Worm (Caenorhabditis elegans) whole organism, L2 larva: Measurements from ENCODE around the gene ncr-1.

ENCODE experiments used
- F13H6.1 ChIP-seq: sonication (generic microtip); optimal IDR thresholded peaks from 2 replicates; lab custom pipeline; 2016; ENCODE audit warnings: missing genetic modification characterization, missing compliant biosample characterization
- R02D3.7 ChIP-seq: fragments of 150-350 bp; optimal IDR thresholded peaks from 2 replicates; lab custom pipeline; 2014; ENCODE audit warnings: missing biosample characterization, missing genetic modification characterization
- ama-1 ChIP-seq: fragments of 150-350 bp; optimal IDR thresholded peaks from 2 replicates; lab custom pipeline; 2018; ENCODE audit warnings: inconsistent platforms
- ceh-82 ChIP-seq: fragments of 150-350 bp; optimal IDR thresholded peaks from 2 replicates; lab custom pipeline; 2014; ENCODE audit warnings: missing biosample characterization, missing genetic modification characterization
- elt-3 ChIP-seq: sonication (generic microtip); optimal IDR thresholded peaks from 2 replicates; lab custom pipeline; 2017; ENCODE audit warnings: missing biosample characterization, missing genetic modification characterization
- fos-1 ChIP-seq: fragments of 150-350 bp; optimal IDR thresholded peaks from 2 replicates; lab custom pipeline; 2014; ENCODE audit warnings: missing biosample characterization, missing genetic modification characterization
- lin-13 ChIP-seq: fragments of 150-350 bp; optimal IDR thresholded peaks from 2 replicates; lab custom pipeline; 2014; ENCODE audit warnings: missing biosample characterization, missing genetic modification reagents, missing genetic modification characterization
- nhr-11 ChIP-seq: fragments of 150-350 bp; optimal IDR thresholded peaks from 2 replicates; lab custom pipeline; 2014; ENCODE audit warnings: missing biosample characterization, missing genetic modification characterization
- nhr-23 ChIP-seq: fragments of 150-350 bp; optimal IDR thresholded peaks from 2 replicates; lab custom pipeline; 2014; ENCODE audit warnings: missing biosample characterization, missing genetic modification reagents, missing genetic modification characterization
- sem-4 ChIP-seq: fragments of 150-350 bp; optimal IDR thresholded peaks from 2 replicates; lab custom pipeline; 2014; ENCODE audit warnings: missing biosample characterization, missing genetic modification reagents, missing genetic modification characterization
- unc-39 ChIP-seq: fragments of 150-350 bp; optimal IDR thresholded peaks from 2 replicates; lab custom pipeline; 2014; ENCODE audit warnings: missing biosample characterization, missing genetic modification characterization

DNA sequence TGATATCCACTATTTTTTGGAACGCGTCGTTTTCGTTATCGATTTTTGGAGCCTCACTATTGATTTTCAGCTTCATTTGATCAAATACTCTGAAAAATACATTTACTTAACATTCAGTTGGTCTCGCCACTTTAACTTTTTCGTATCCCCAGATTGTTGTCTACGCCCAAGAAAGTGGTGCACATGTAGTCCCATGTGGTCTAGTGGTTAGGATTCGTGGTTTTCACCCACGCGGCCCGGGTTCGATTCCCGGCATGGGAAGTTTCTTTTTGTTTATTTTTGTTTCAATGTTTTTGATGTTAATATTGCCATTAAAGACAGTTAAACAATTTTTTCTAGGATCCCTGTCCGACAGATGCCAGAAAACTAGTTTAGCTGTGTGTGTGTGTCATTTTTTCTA, 44.6 kb downstream of the ncr-1 start:
- TF ChIP-seq lin-13 (GFP tag; lab: Kevin White, UChicago): peak; percentile 32
- TF ChIP-seq nhr-23 (tag; lab: Kevin White, UChicago): no peak
- peak; percentile 29 for TF ChIP-seq fos-1
- no peak for TF ChIP-seq R02D3.7 (tag; lab: Kevin White, UChicago)
- TF ChIP-seq unc-39 (tag; lab: Kevin White, UChicago): no peak
- TF ChIP-seq nhr-11 (tag; lab: Kevin White, UChicago): no peak
- peak; percentile 55 for TF ChIP-seq F13H6.1 (tag; lab: Kevin White, UChicago)
- no peak for TF ChIP-seq elt-3 (tag; lab: Kevin White, UChicago)
- TF ChIP-seq sem-4: peak; percentile 20
- TF ChIP-seq ama-1 (lab: Kevin White, UChicago): no peak
- no peak for TF ChIP-seq ceh-82 (tag; lab: Kevin White, UChicago)
